Worm (Caenorhabditis elegans): ENCODE measurements around the gene C33C12.1.

ce11 chrII:2196742-2197141, 1.3 kb upstream of the C33C12.1 start:
- TF ChIP-seq mls-2 (tag; optimal IDR thresholded peaks at IDR 0.05) (no peak), lin-32 (GFP tag; optimal IDR thresholded peaks at IDR 0.05) (no peak), sptf-1 (tag; optimal IDR thresholded peaks at IDR 0.05) (no peak), cnd-1 (tag; optimal IDR thresholded peaks at IDR 0.05) (no peak), elt-3 (tag; optimal IDR thresholded peaks at IDR 0.05) (no peak), unc-120 (tag; optimal IDR thresholded peaks at IDR 0.05; ENCODE audit: poor library complexity, severe bottlenecking) (no peak), nhr-237 (tag; optimal IDR thresholded peaks at IDR 0.05) (no peak), ceh-43 (GFP tag; optimal IDR thresholded peaks at IDR 0.05) (no peak), ztf-11 (tag; optimal IDR thresholded peaks at IDR 0.05) (no peak), blmp-1 (tag; optimal IDR thresholded peaks at IDR 0.05) (no peak)

All from whole organism, mixed stage, embryonic.